Fruit fly (Drosophila melanogaster) whole organism, prepupa: ENCODE measurements around the gene CG13454.

ENCODE experiments used
- Blimp-1 ChIP-seq: fragments of 200-800 bp; sonication (Bioruptor generic); optimal IDR thresholded peaks from 3 replicates; lab custom pipeline; 2017; ENCODE audit warnings: missing biosample characterization, missing genetic modification characterization, mild to moderate bottlenecking, moderate library complexity, missing genetic modification reagents
- CG10631 ChIP-seq: fragments of 200-800 bp; sonication (Bioruptor generic); optimal IDR thresholded peaks from 2 replicates; lab custom pipeline; 2016; ENCODE audit warnings: missing biosample characterization, missing genetic modification characterization
- CG11294 ChIP-seq: fragments of 200-800 bp; sonication (Bioruptor generic); IDR thresholded peaks from 2 replicates; pipeline ENCODE4 v1.3.6; 2022; ENCODE audit warnings: missing biosample characterization, missing genetic modification characterization
- CG11762 ChIP-seq: fragments of 200-800 bp; sonication (Bioruptor generic); optimal IDR thresholded peaks from 3 replicates; lab custom pipeline; 2016; ENCODE audit warnings: missing biosample characterization, missing genetic modification characterization; ENCODE audit not compliant: insufficient read depth
- CG15336 ChIP-seq: fragments of 200-800 bp; sonication (Bioruptor generic); IDR thresholded peaks from 2 replicates; pipeline ENCODE4 v1.3.6; 2022; ENCODE audit warnings: missing biosample characterization, missing genetic modification characterization
- CG16779 ChIP-seq: fragments of 200-800 bp; sonication (Bioruptor generic); optimal IDR thresholded peaks from 3 replicates; lab custom pipeline; 2017; ENCODE audit warnings: missing biosample characterization, mild to moderate bottlenecking, missing genetic modification characterization
- CG3032 ChIP-seq: fragments of 200-800 bp; optimal IDR thresholded peaks from 2 replicates; lab custom pipeline; 2019; ENCODE audit warnings: missing biosample characterization, mild to moderate bottlenecking, missing genetic modification characterization, moderate library complexity
- CG32006 ChIP-seq: fragments of 200-800 bp; sonication (Bioruptor generic); optimal IDR thresholded peaks from 3 replicates; lab custom pipeline; 2017; ENCODE audit warnings: missing biosample characterization, mild to moderate bottlenecking, missing genetic modification characterization
- CG34406 ChIP-seq: fragments of 200-800 bp; sonication (Bioruptor generic); optimal IDR thresholded peaks from 3 replicates; lab custom pipeline; 2016; ENCODE audit warnings: missing biosample characterization, missing genetic modification characterization
- CG3919 ChIP-seq: fragments of 200-800 bp; sonication (Bioruptor generic); optimal IDR thresholded peaks from 3 replicates; lab custom pipeline; 2016; ENCODE audit warnings: missing biosample characterization, missing genetic modification characterization
- CG4318 ChIP-seq: fragments of 200-800 bp; sonication (Bioruptor generic); optimal IDR thresholded peaks from 3 replicates; lab custom pipeline; 2017; ENCODE audit warnings: missing biosample characterization, mild to moderate bottlenecking, missing genetic modification characterization
- CG6276 ChIP-seq: fragments of 200-800 bp; sonication (Bioruptor generic); optimal IDR thresholded peaks from 2 replicates; lab custom pipeline; 2017; ENCODE audit warnings: missing biosample characterization, mild to moderate bottlenecking, missing genetic modification characterization
- CG6792 ChIP-seq: fragments of 200-800 bp; sonication (Bioruptor generic); optimal IDR thresholded peaks from 3 replicates; lab custom pipeline; 2016; ENCODE audit warnings: missing biosample characterization, missing genetic modification characterization
- CG6808 ChIP-seq: fragments of 200-800 bp; sonication (Bioruptor generic); optimal IDR thresholded peaks from 3 replicates; lab custom pipeline; 2017; ENCODE audit warnings: missing biosample characterization, missing genetic modification characterization, mild to moderate bottlenecking, moderate library complexity, missing genetic modification reagents
- CG8119 ChIP-seq: fragments of 200-800 bp; sonication (Bioruptor generic); IDR thresholded peaks from 3 replicates; pipeline ENCODE4 v1.3.6; 2022; ENCODE audit warnings: missing biosample characterization, missing genetic modification characterization
- CG8632 ChIP-seq: fragments of 200-800 bp; sonication (Bioruptor generic); optimal IDR thresholded peaks from 3 replicates; lab custom pipeline; 2016; ENCODE audit warnings: missing biosample characterization, missing genetic modification characterization
- CG9139 ChIP-seq: fragments of 200-800 bp; sonication (Bioruptor generic); optimal IDR thresholded peaks from 3 replicates; lab custom pipeline; 2017; ENCODE audit warnings: missing biosample characterization, mild to moderate bottlenecking, missing genetic modification characterization
- Eip78C ChIP-seq: fragments of 200-800 bp; sonication (Bioruptor generic); peaks from one replicate; lab custom pipeline; 2016; ENCODE audit warnings: missing biosample characterization, missing genetic modification characterization
- Eip93F ChIP-seq: fragments of 200-800 bp; sonication (Bioruptor generic); optimal IDR thresholded peaks from 2 replicates; lab custom pipeline; 2016; ENCODE audit warnings: missing biosample characterization, mild to moderate bottlenecking, missing genetic modification characterization
- Ets96B ChIP-seq: fragments of 200-800 bp; optimal IDR thresholded peaks from 2 replicates; lab custom pipeline; 2019; ENCODE audit warnings: missing biosample characterization, mild to moderate bottlenecking, missing genetic modification characterization, moderate library complexity
- Gug ChIP-seq: fragments of 200-800 bp; sonication (Bioruptor generic); IDR thresholded peaks from 2 replicates; pipeline ENCODE4 v1.3.6; 2022; ENCODE audit warnings: missing biosample characterization, missing genetic modification characterization
- Hr38 ChIP-seq: sonication (Bioruptor generic); optimal IDR thresholded peaks from 2 replicates; lab custom pipeline; 2016; ENCODE audit warnings: missing biosample characterization, missing genetic modification characterization
- Hr39 ChIP-seq: fragments of 200-800 bp; sonication (Bioruptor generic); optimal IDR thresholded peaks from 2 replicates; lab custom pipeline; 2016; ENCODE audit warnings: missing biosample characterization, missing genetic modification characterization
- Hr4 ChIP-seq: fragments of 200-800 bp; sonication (Bioruptor generic); optimal IDR thresholded peaks from 3 replicates; lab custom pipeline; 2016; ENCODE audit warnings: missing biosample characterization, missing genetic modification characterization
- Lpt ChIP-seq: fragments of 200-800 bp; sonication (Bioruptor generic); optimal IDR thresholded peaks from 3 replicates; lab custom pipeline; 2016; ENCODE audit warnings: missing biosample characterization, missing genetic modification characterization
- OdsH ChIP-seq: fragments of 200-800 bp; sonication (Bioruptor generic); optimal IDR thresholded peaks from 3 replicates; lab custom pipeline; 2016; ENCODE audit warnings: missing biosample characterization, missing genetic modification characterization
- Sox14 ChIP-seq: fragments of 200-800 bp; sonication (Bioruptor generic); optimal IDR thresholded peaks from 3 replicates; lab custom pipeline; 2016; ENCODE audit warnings: missing biosample characterization, missing genetic modification characterization
- Sox15 ChIP-seq: fragments of 200-800 bp; sonication (Bioruptor generic); optimal IDR thresholded peaks from 3 replicates; lab custom pipeline; 2016; ENCODE audit warnings: missing biosample characterization, missing genetic modification characterization
- cyc ChIP-seq: fragments of 200-800 bp; sonication (Bioruptor generic); optimal IDR thresholded peaks from 3 replicates; lab custom pipeline; 2016; ENCODE audit warnings: missing biosample characterization, missing genetic modification characterization
- dac ChIP-seq: fragments of 200-800 bp; sonication (Bioruptor generic); optimal IDR thresholded peaks from 2 replicates; lab custom pipeline; 2017; ENCODE audit warnings: missing biosample characterization, mild to moderate bottlenecking, missing genetic modification characterization
- dsx ChIP-seq: fragments of 200-800 bp; optimal IDR thresholded peaks from 3 replicates; lab custom pipeline; 2019; ENCODE audit warnings: missing biosample characterization, mild to moderate bottlenecking, missing genetic modification characterization, moderate library complexity; ENCODE audit not compliant: poor library complexity, severe bottlenecking
- eg ChIP-seq: fragments of 200-800 bp; sonication (Bioruptor generic); IDR thresholded peaks from 3 replicates; pipeline ENCODE4 v1.3.6; 2022; ENCODE audit warnings: missing biosample characterization, missing genetic modification characterization
- esn ChIP-seq: fragments of 200-800 bp; sonication (Bioruptor generic); optimal IDR thresholded peaks from 2 replicates; lab custom pipeline; 2016; ENCODE audit warnings: missing biosample characterization, mild to moderate bottlenecking, missing genetic modification characterization, moderate library complexity
- fd85E ChIP-seq: fragments of 200-800 bp; sonication (Bioruptor generic); optimal IDR thresholded peaks from 3 replicates; lab custom pipeline; 2016; ENCODE audit warnings: missing biosample characterization, missing genetic modification characterization
- fkh ChIP-seq: fragments of 200-800 bp; sonication (Bioruptor generic); optimal IDR thresholded peaks from 3 replicates; lab custom pipeline; 2017; ENCODE audit warnings: missing biosample characterization, mild to moderate bottlenecking, missing genetic modification characterization, moderate library complexity
- net ChIP-seq: fragments of 200-800 bp; sonication (Bioruptor generic); optimal IDR thresholded peaks from 3 replicates; lab custom pipeline; 2016; ENCODE audit warnings: missing biosample characterization, missing genetic modification characterization
- pdm3 ChIP-seq: fragments of 200-800 bp; sonication (Bioruptor generic); optimal IDR thresholded peaks from 3 replicates; lab custom pipeline; 2016; ENCODE audit warnings: missing biosample characterization, missing genetic modification characterization
- salr ChIP-seq, 2 experiments: fragments of 200-800 bp; sonication (Bioruptor generic); optimal IDR thresholded peaks; 3 replicates each; lab custom pipeline; 2016 to 2018; ENCODE audit warnings: missing biosample characterization in 2 of 2, missing genetic modification characterization in 2 of 2, mild to moderate bottlenecking in 1 of 2
- svp ChIP-seq: fragments of 200-800 bp; sonication (Bioruptor generic); peaks from one replicate; lab custom pipeline; 2016; ENCODE audit warnings: missing biosample characterization, missing genetic modification characterization
- vri ChIP-seq: fragments of 200-800 bp; sonication (Bioruptor generic); optimal IDR thresholded peaks from 3 replicates; lab custom pipeline; 2016; ENCODE audit warnings: missing biosample characterization, mild to moderate bottlenecking, missing genetic modification characterization

The CG13454 gene

dm6 chr3L:15541281-15541680 lies 24.4 kb upstream of the CG13454 start:
- TF ChIP-seq CG3032 (tag; lab: Kevin White, UChicago): no peak
- TF ChIP-seq Eip93F (GFP tag; lab: Kevin White, UChicago): no peak
- no peak for TF ChIP-seq CG4318 (GFP tag; lab: Kevin White, UChicago)
- TF ChIP-seq CG11762: no peak
- no peak for TF ChIP-seq net
- TF ChIP-seq Hr4: no peak
- TF ChIP-seq Ets96B (tag; lab: Kevin White, UChicago): no peak

- peak; percentile 64; the same call in 2 of the 3 replicates for TF ChIP-seq CG8119 (GFP tag; lab: Robert Waterston, UW)
- TF ChIP-seq CG11294 (GFP tag; lab: Robert Waterston, UW): no peak
- TF ChIP-seq eg (GFP tag; lab: Robert Waterston, UW): peak; percentile 41; the same call in 1 of the 3 replicates
- no peak for TF ChIP-seq fd85E (GFP tag; lab: Kevin White, UChicago)
- peak; percentile 42 for TF ChIP-seq CG6276
- TF ChIP-seq Eip78C: peak; percentile 63
- no peak for TF ChIP-seq OdsH (GFP tag; lab: Kevin White, UChicago)
- TF ChIP-seq CG8632 (GFP tag; lab: Kevin White, UChicago): no peak
- no peak for TF ChIP-seq CG34406 (GFP tag; lab: Kevin White, UChicago)
Measured at dm6 chr3L:15540682-15541081, 23.8 kb upstream of the CG13454 start.

- TF ChIP-seq Sox14 (GFP tag; lab: Kevin White, UChicago) (no peak), fkh (no peak), CG32006 (GFP tag; lab: Kevin White, UChicago) (no peak), Eip93F (GFP tag; lab: Kevin White, UChicago) (no peak), dsx (GFP tag; lab: Kevin White, UChicago) (no peak), eg (GFP tag; lab: Robert Waterston, UW) (no peak), OdsH (GFP tag; lab: Kevin White, UChicago) (no peak), CG6792 (no peak), Gug (no peak), CG8119 (GFP tag; lab: Robert Waterston, UW) (no peak), Lpt (GFP tag; lab: Kevin White, UChicago) (no peak)
- TF ChIP-seq, all 60 proteins: peak for 0
Measured at dm6 chr3L:15539903-15540409, 23.1 kb upstream of the CG13454 start.

- TF ChIP-seq vri (GFP tag; lab: Kevin White, UChicago) (peak; percentile 48), svp (peak; percentile 84), esn (no peak), salr (GFP tag; optimal IDR thresholded peaks at IDR 0.05; lab: Kevin White, UChicago) (peak in 1 of 2 experiments; percentile 30), fkh (peak; percentile 6), net (no peak), CG32006 (GFP tag; lab: Kevin White, UChicago) (peak; percentile 47), Eip78C (peak; percentile 40)
Measured at dm6 chr3L:15538582-15539490, 22.0 kb upstream of the CG13454 start.

- peak; percentile 62; the same call in 1 of the 3 replicates for TF ChIP-seq eg (GFP tag; lab: Robert Waterston, UW)
- TF ChIP-seq CG8632 (GFP tag; lab: Kevin White, UChicago): peak; percentile 29
- peak; percentile 64 for TF ChIP-seq CG6808
- TF ChIP-seq Hr38: no peak
- TF ChIP-seq CG3919 (GFP tag; lab: Kevin White, UChicago): peak; percentile 45
- peak; percentile 79 for TF ChIP-seq CG15336
- peak; percentile 62 for TF ChIP-seq Ets96B (tag; lab: Kevin White, UChicago)
- no peak for TF ChIP-seq CG9139
- peak; percentile 71 for TF ChIP-seq net
- peak; percentile 30 for TF ChIP-seq CG16779 (tag; lab: Kevin White, UChicago)
- TF ChIP-seq Hr39 (GFP tag; lab: Kevin White, UChicago): peak; percentile 47
- TF ChIP-seq dac (GFP tag; lab: Kevin White, UChicago): peak; percentile 41
- TF ChIP-seq Blimp-1 (GFP tag; lab: Kevin White, UChicago): no peak
- TF ChIP-seq CG10631 (GFP tag; lab: Kevin White, UChicago): peak; percentile 70
- TF ChIP-seq dsx (GFP tag; lab: Kevin White, UChicago): peak; percentile 51
- TF ChIP-seq pdm3 (GFP tag; lab: Kevin White, UChicago): peak; percentile 68
- TF ChIP-seq cyc (GFP tag; lab: Kevin White, UChicago): peak; percentile 20
- peak; percentile 42; the same call in 1 of the 2 replicates for TF ChIP-seq CG11294 (GFP tag; lab: Robert Waterston, UW)
- TF ChIP-seq Sox15 (GFP tag; lab: Kevin White, UChicago): peak; percentile 35
Measured at dm6 chr3L:15537916-15538581, 21.2 kb upstream of the CG13454 start.
